Worm (Caenorhabditis elegans): ENCODE data around the gene ZC190.5.

Gene ZC190.5

ce11 chrV:8631277-8631765, 42.1 kb downstream of the ZC190.5 start, which contains the start of gene atg-18 (continued):
- TF ChIP-seq ZK185.1 (tag; optimal IDR thresholded peaks at IDR 0.05; ENCODE audit: poor library complexity, severe bottlenecking) = peak; percentile 11
- TF ChIP-seq cebp-1 (GFP tag; IDR thresholded peaks at IDR 0.05) = 0 out of 2 replicates have a peak, but pooled peaks have one; percentile 15
- no peak for TF ChIP-seq cebp-1 (tag; optimal IDR thresholded peaks at IDR 0.05)
- TF ChIP-seq pha-4 (tag; optimal IDR thresholded peaks at IDR 0.05) = peak; percentile 26
- TF ChIP-seq attf-5 (GFP tag; optimal IDR thresholded peaks at IDR 0.05) = peak; percentile 49

DNA sequence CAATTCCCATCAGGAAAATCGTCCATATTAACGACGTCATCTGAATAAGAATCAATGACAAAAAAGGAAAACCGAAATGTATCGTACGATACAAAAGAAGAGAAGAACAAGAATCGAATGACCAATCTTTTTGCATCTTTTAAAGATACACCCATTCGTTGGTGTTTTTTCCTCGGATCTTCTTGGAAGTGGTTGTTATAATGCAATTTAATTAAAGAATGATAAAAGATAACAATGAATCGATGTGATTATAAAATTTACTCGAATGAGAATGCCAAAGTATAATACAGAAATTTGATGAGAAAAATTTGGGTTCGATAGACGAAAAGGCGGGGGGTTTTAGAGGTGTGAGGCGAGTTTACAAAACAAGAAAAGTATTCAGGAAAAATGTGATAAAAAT, 44.4 kb downstream of the ZC190.5 start, which contains the start of gene F41E6.12:
Gene F41E6.12 (minus strand): TSS at position 101 of the 400 bp plus-strand sequence.
- TF ChIP-seq akir-1 (GFP tag; optimal IDR thresholded peaks at IDR 0.05) (no peak), F55B11.4 (tag; optimal IDR thresholded peaks at IDR 0.05; ENCODE audit: borderline replicate concordance, insufficient read depth) (no peak), rcor-1 (GFP tag; IDR thresholded peaks at IDR 0.05) (0 out of 2 replicates have a peak, but pooled peaks have one; percentile 15), tlf-1 (GFP tag; optimal IDR thresholded peaks at IDR 0.05) (peak; percentile 47), F33H1.4 (GFP tag; IDR thresholded peaks at IDR 0.05) (0 out of 2 replicates have a peak, but pooled peaks have one; percentile 3), B0035.1 (tag; optimal IDR thresholded peaks at IDR 0.05) (no peak), ama-1 (optimal IDR thresholded peaks at IDR 0.05) (peak; percentile 69), ama-1 (GFP tag; optimal IDR thresholded peaks at IDR 0.05) (no peak), Y53G8AR.9 (GFP tag; conservative IDR thresholded peaks at IDR 0.05) (peak; percentile 41; the same call in 1 of the 2 replicates), hrde-1 (tag; optimal IDR thresholded peaks at IDR 0.05; ENCODE audit: borderline replicate concordance) (no peak)

DNA sequence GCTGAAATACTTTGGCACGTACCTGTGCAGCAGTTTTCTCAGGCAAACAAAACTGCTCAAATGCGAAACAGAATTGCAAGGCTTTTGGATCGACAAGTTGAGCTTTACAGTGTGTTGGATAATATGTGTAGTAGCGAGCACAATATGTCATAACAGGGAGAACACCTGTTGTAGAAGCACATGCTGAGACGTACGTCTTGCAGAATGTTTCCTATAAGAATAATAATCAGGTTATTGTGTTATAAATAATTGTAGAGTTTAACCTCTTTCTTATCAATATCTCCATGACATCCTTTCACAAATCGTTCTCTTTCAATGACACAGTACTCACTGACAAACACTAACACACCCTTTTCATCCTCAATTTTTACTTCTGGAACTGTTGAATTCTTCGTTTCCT, 45.8 kb downstream of the ZC190.5 start:
- TF ChIP-seq hmg-20 (GFP tag; IDR thresholded peaks at IDR 0.05) = no peak
- no peak for TF ChIP-seq rcor-1 (GFP tag; IDR thresholded peaks at IDR 0.05)
- no peak for TF ChIP-seq hsf-1 (GFP tag; IDR thresholded peaks at IDR 0.05)
- no peak for TF ChIP-seq xnd-1 (tag; optimal IDR thresholded peaks at IDR 0.05)
- TF ChIP-seq F49E8.2 (tag; optimal IDR thresholded peaks at IDR 0.05; ENCODE audit: insufficient read depth) = no peak
- TF ChIP-seq nhr-90 (tag; optimal IDR thresholded peaks at IDR 0.05) = no peak
- no peak for TF ChIP-seq lin-35 (GFP tag; optimal IDR thresholded peaks at IDR 0.05)
- TF ChIP-seq ztf-3 (GFP tag; optimal IDR thresholded peaks at IDR 0.05) = no peak
- TF ChIP-seq F37B4.10 (GFP tag; IDR thresholded peaks at IDR 0.05) = no peak
- TF ChIP-seq C17E4.6 (GFP tag; IDR thresholded peaks at IDR 0.05) = no peak
- no peak for TF ChIP-seq unc-130 (GFP tag; optimal IDR thresholded peaks at IDR 0.05)
- no peak for TF ChIP-seq sptf-2 (GFP tag; optimal IDR thresholded peaks at IDR 0.05)
- no peak for TF ChIP-seq B0035.1 (tag; optimal IDR thresholded peaks at IDR 0.05)
- TF ChIP-seq aptf-3 (GFP tag; IDR thresholded peaks at IDR 0.05) = no peak
- no peak for TF ChIP-seq lsl-1 (GFP tag; optimal IDR thresholded peaks at IDR 0.05)
- TF ChIP-seq ZK185.1 (tag; optimal IDR thresholded peaks at IDR 0.05; ENCODE audit: poor library complexity, severe bottlenecking) = no peak
- TF ChIP-seq efl-1 (GFP tag; optimal IDR thresholded peaks at IDR 0.05) = no peak
- no peak for TF ChIP-seq lin-26 (GFP tag; IDR thresholded peaks at IDR 0.05)

DNA sequence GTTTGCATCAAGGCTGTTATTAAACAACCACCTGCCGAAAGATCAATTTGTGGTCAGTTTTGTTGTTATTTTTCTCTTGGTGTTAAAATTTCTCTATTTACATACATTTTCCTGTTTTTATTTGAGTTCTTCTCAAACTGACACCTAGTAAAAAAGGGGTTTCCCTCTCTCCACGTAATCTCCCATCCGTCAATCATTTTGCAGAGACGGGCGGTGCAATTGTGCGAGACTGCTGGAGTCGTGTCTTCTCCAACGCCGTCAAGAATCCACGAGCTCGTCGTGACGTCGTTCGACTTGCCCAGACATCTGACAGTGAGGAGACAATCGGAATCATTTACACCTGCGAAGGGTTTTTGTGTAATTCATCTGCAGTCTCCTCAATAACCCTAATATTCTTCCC, 47.0 kb downstream of the ZC190.5 start:
- no peak for TF ChIP-seq ccch-3 (GFP tag; optimal IDR thresholded peaks at IDR 0.05)
- no peak for TF ChIP-seq K11D2.4 (GFP tag; IDR thresholded peaks at IDR 0.05)
- no peak for TF ChIP-seq ztf-3 (GFP tag; optimal IDR thresholded peaks at IDR 0.05)
- TF ChIP-seq T26A5.8 (tag; optimal IDR thresholded peaks at IDR 0.05) = no peak
- TF ChIP-seq lsl-1 (GFP tag; optimal IDR thresholded peaks at IDR 0.05) = no peak
- TF ChIP-seq egl-18 (GFP tag; IDR thresholded peaks at IDR 0.05) = no peak
- TF ChIP-seq egl-44 (GFP tag; IDR thresholded peaks at IDR 0.05) = no peak
- no peak for TF ChIP-seq repo-1 (tag; optimal IDR thresholded peaks at IDR 0.05)
- no peak for TF ChIP-seq die-1 (tag; optimal IDR thresholded peaks at IDR 0.05)
- TF ChIP-seq F55B11.4 (tag; optimal IDR thresholded peaks at IDR 0.05; ENCODE audit: borderline replicate concordance, insufficient read depth) = no peak
- no peak for TF ChIP-seq F10E7.11 (tag; optimal IDR thresholded peaks at IDR 0.05)
- no peak for TF ChIP-seq zim-3 (tag; optimal IDR thresholded peaks at IDR 0.05)
- TF ChIP-seq let-526 (GFP tag; IDR thresholded peaks at IDR 0.05) = no peak
- no peak for TF ChIP-seq ztf-28 (GFP tag; IDR thresholded peaks at IDR 0.05)
